Worm (Caenorhabditis elegans) whole organism, L3 larva: ENCODE data around the gene lin-15B.

ENCODE experiments used
- R02D3.7 ChIP-seq: fragments of 150-350 bp; optimal IDR thresholded peaks from 2 replicates; lab custom pipeline; 2014; ENCODE audit warnings: missing biosample characterization, missing genetic modification characterization
- ZK546.5 ChIP-seq: sonication (generic microtip); optimal IDR thresholded peaks from 2 replicates; lab custom pipeline; 2017; ENCODE audit warnings: missing biosample characterization, missing genetic modification characterization
- aly-2 ChIP-seq: fragments of 150-350 bp; optimal IDR thresholded peaks from 2 replicates; lab custom pipeline; 2014; ENCODE audit warnings: missing biosample characterization, missing genetic modification characterization
- ama-1 ChIP-seq: fragments of 150-350 bp; optimal IDR thresholded peaks from 2 replicates; lab custom pipeline; 2018
- ceh-16 ChIP-seq: sonication (generic microtip); optimal IDR thresholded peaks from 2 replicates; lab custom pipeline; 2017; ENCODE audit warnings: missing biosample characterization, missing genetic modification characterization
- ceh-28 ChIP-seq: fragments of 150-350 bp; optimal IDR thresholded peaks from 2 replicates; lab custom pipeline; 2014; ENCODE audit warnings: missing biosample characterization, missing genetic modification reagents, missing genetic modification characterization
- ceh-82 ChIP-seq: fragments of 150-350 bp; optimal IDR thresholded peaks from 2 replicates; lab custom pipeline; 2014; ENCODE audit warnings: missing biosample characterization, missing genetic modification characterization
- ceh-9 ChIP-seq: sonication (generic microtip); optimal IDR thresholded peaks from 2 replicates; lab custom pipeline; 2018; ENCODE audit warnings: missing biosample characterization, missing genetic modification characterization
- daf-12 ChIP-seq: fragments of 150-350 bp; optimal IDR thresholded peaks from 2 replicates; lab custom pipeline; 2014; ENCODE audit warnings: missing biosample characterization, missing genetic modification reagents, missing genetic modification characterization
- egl-27 ChIP-seq: sonication (generic microtip); optimal IDR thresholded peaks from 4 replicates; lab custom pipeline; 2017; ENCODE audit warnings: missing biosample characterization, missing genetic modification reagents, missing genetic modification characterization
- egl-5 ChIP-seq: fragments of 150-350 bp; optimal IDR thresholded peaks from 2 replicates; lab custom pipeline; 2017; ENCODE audit warnings: missing biosample characterization, missing genetic modification reagents, missing genetic modification characterization, inconsistent platforms
- elt-1 ChIP-seq: fragments of 150-350 bp; optimal IDR thresholded peaks from 2 replicates; lab custom pipeline; 2014; ENCODE audit warnings: missing biosample characterization, missing genetic modification characterization
- elt-2 ChIP-seq: sonication (generic microtip); optimal IDR thresholded peaks from 2 replicates; lab custom pipeline; 2016; ENCODE audit warnings: missing genetic modification reagents, mild to moderate bottlenecking, missing genetic modification characterization, missing compliant biosample characterization
- elt-3 ChIP-seq, 3 experiments: fragments of 150-350 bp in 1 of 3; sonication (generic microtip) in 2 of 3; optimal IDR thresholded peaks; 2 replicates in 2 of 3; 4 replicates in 1 of 3; lab custom pipeline; 2014 to 2017; ENCODE audit warnings: missing biosample characterization in 3 of 3, missing genetic modification characterization in 3 of 3
- eor-1 ChIP-seq, 2 experiments: fragments of 150-350 bp; optimal IDR thresholded peaks; 2 replicates each; lab custom pipeline; 2014 to 2018; ENCODE audit warnings: missing biosample characterization in 2 of 2, missing genetic modification characterization in 2 of 2
- fkh-10 ChIP-seq: sonication (generic microtip); optimal IDR thresholded peaks from 2 replicates; lab custom pipeline; 2017; ENCODE audit warnings: missing biosample characterization, missing genetic modification reagents, missing genetic modification characterization
- fkh-2 ChIP-seq: fragments of 150-350 bp; optimal IDR thresholded peaks from 2 replicates; lab custom pipeline; 2014; ENCODE audit warnings: missing biosample characterization, missing genetic modification reagents, missing genetic modification characterization
- fos-1 ChIP-seq: fragments of 150-350 bp; optimal IDR thresholded peaks from 2 replicates; lab custom pipeline; 2014; ENCODE audit warnings: missing biosample characterization, missing genetic modification characterization
- hmg-11 ChIP-seq: sonication (generic microtip); optimal IDR thresholded peaks from 2 replicates; lab custom pipeline; 2016; ENCODE audit warnings: missing genetic modification characterization, missing compliant biosample characterization
- jun-1 ChIP-seq: fragments of 150-350 bp; optimal IDR thresholded peaks from 2 replicates; lab custom pipeline; 2014; ENCODE audit warnings: missing biosample characterization, missing genetic modification reagents, missing genetic modification characterization
- lin-15B ChIP-seq: fragments of 150-350 bp; optimal IDR thresholded peaks from 2 replicates; lab custom pipeline; 2014; ENCODE audit warnings: missing biosample characterization, missing genetic modification characterization
- lin-39 ChIP-seq: fragments of 150-350 bp; optimal IDR thresholded peaks from 2 replicates; lab custom pipeline; 2018; ENCODE audit warnings: missing biosample characterization, missing genetic modification reagents, missing genetic modification characterization
- lsy-12 ChIP-seq: sonication (generic microtip); optimal IDR thresholded peaks from 2 replicates; lab custom pipeline; 2016; ENCODE audit warnings: mild to moderate bottlenecking, missing genetic modification characterization, missing compliant biosample characterization
- mdl-1 ChIP-seq: fragments of 150-350 bp; optimal IDR thresholded peaks from 2 replicates; lab custom pipeline; 2014; ENCODE audit warnings: missing biosample characterization, missing genetic modification characterization
- mml-1 ChIP-seq: fragments of 150-350 bp; sonication (generic microtip); optimal IDR thresholded peaks from 3 replicates; lab custom pipeline; 2014; ENCODE audit warnings: missing biosample characterization, missing genetic modification characterization
- nfya-1 ChIP-seq: sonication (generic microtip); optimal IDR thresholded peaks from 2 replicates; lab custom pipeline; 2017; ENCODE audit warnings: missing genetic modification characterization, mild to moderate bottlenecking, missing compliant biosample characterization, antibody characterized with exemption, moderate library complexity; ENCODE audit not compliant: insufficient read depth
- nhr-11 ChIP-seq: fragments of 150-350 bp; optimal IDR thresholded peaks from 2 replicates; lab custom pipeline; 2014; ENCODE audit warnings: missing biosample characterization, missing genetic modification characterization
- nhr-12 ChIP-seq: fragments of 150-350 bp; optimal IDR thresholded peaks from 2 replicates; lab custom pipeline; 2014; ENCODE audit warnings: missing biosample characterization, missing genetic modification characterization
- nhr-23 ChIP-seq: fragments of 150-350 bp; optimal IDR thresholded peaks from 2 replicates; lab custom pipeline; 2014; ENCODE audit warnings: missing biosample characterization, missing genetic modification reagents, missing genetic modification characterization
- nhr-237 ChIP-seq: fragments of 150-350 bp; optimal IDR thresholded peaks from 2 replicates; lab custom pipeline; 2014; ENCODE audit warnings: missing biosample characterization, missing genetic modification characterization
- nhr-25 ChIP-seq: sonication (generic microtip); optimal IDR thresholded peaks from 2 replicates; lab custom pipeline; 2017; ENCODE audit warnings: missing biosample characterization, missing genetic modification characterization
- nhr-28 ChIP-seq: fragments of 150-350 bp; optimal IDR thresholded peaks from 2 replicates; lab custom pipeline; 2014; ENCODE audit warnings: missing biosample characterization, missing genetic modification characterization
- nhr-43 ChIP-seq: sonication (generic microtip); optimal IDR thresholded peaks from 2 replicates; lab custom pipeline; 2016; ENCODE audit warnings: mild to moderate bottlenecking, missing genetic modification characterization, missing compliant biosample characterization; ENCODE audit not compliant: poor library complexity, severe bottlenecking
- nhr-67 ChIP-seq: fragments of 150-350 bp; optimal IDR thresholded peaks from 2 replicates; lab custom pipeline; 2014; ENCODE audit warnings: missing biosample characterization, missing genetic modification characterization
- nhr-76 ChIP-seq: fragments of 150-350 bp; sonication (generic microtip); optimal IDR thresholded peaks from 5 replicates; lab custom pipeline; 2014; ENCODE audit warnings: missing biosample characterization, missing genetic modification characterization
- nhr-77 ChIP-seq: fragments of 150-350 bp; optimal IDR thresholded peaks from 2 replicates; lab custom pipeline; 2014; ENCODE audit warnings: missing biosample characterization, missing genetic modification characterization
- pha-4 ChIP-seq: fragments of 150-350 bp; optimal IDR thresholded peaks from 2 replicates; lab custom pipeline; 2014; ENCODE audit warnings: missing biosample characterization, missing genetic modification reagents, missing genetic modification characterization
- pqm-1 ChIP-seq: fragments of 150-350 bp; optimal IDR thresholded peaks from 2 replicates; lab custom pipeline; 2017; ENCODE audit warnings: missing biosample characterization, missing genetic modification characterization, inconsistent platforms
- sea-2 ChIP-seq: fragments of 150-350 bp; sonication (generic microtip); optimal IDR thresholded peaks from 4 replicates; lab custom pipeline; 2014; ENCODE audit warnings: missing biosample characterization, missing genetic modification reagents, missing genetic modification characterization
- skn-1 ChIP-seq: fragments of 150-350 bp; optimal IDR thresholded peaks from 2 replicates; lab custom pipeline; 2014; ENCODE audit warnings: missing biosample characterization, missing genetic modification characterization
- snpc-4 ChIP-seq: fragments of 150-350 bp; optimal IDR thresholded peaks from 2 replicates; lab custom pipeline; 2014; ENCODE audit warnings: missing biosample characterization, missing genetic modification characterization
- tbx-2 ChIP-seq: sonication (generic microtip); optimal IDR thresholded peaks from 2 replicates; lab custom pipeline; 2016; ENCODE audit warnings: mild to moderate bottlenecking, missing genetic modification characterization, missing compliant biosample characterization
- unc-39 ChIP-seq: sonication (generic microtip); optimal IDR thresholded peaks from 4 replicates; lab custom pipeline; 2017; ENCODE audit warnings: missing biosample characterization, missing genetic modification characterization
- unc-62 ChIP-seq: fragments of 150-350 bp; sonication (generic microtip); optimal IDR thresholded peaks from 4 replicates; lab custom pipeline; 2014; ENCODE audit warnings: missing biosample characterization, missing genetic modification reagents, missing genetic modification characterization
- zag-1 ChIP-seq: fragments of 150-350 bp; optimal IDR thresholded peaks from 2 replicates; lab custom pipeline; 2014; ENCODE audit warnings: missing biosample characterization, missing genetic modification characterization
- ztf-11 ChIP-seq: fragments of 150-350 bp; optimal IDR thresholded peaks from 2 replicates; lab custom pipeline; 2014; ENCODE audit warnings: missing biosample characterization, missing genetic modification characterization
- ztf-4 ChIP-seq: fragments of 150-350 bp; optimal IDR thresholded peaks from 2 replicates; lab custom pipeline; 2014; ENCODE audit warnings: missing biosample characterization, missing genetic modification characterization

Gene lin-15B

DNA sequence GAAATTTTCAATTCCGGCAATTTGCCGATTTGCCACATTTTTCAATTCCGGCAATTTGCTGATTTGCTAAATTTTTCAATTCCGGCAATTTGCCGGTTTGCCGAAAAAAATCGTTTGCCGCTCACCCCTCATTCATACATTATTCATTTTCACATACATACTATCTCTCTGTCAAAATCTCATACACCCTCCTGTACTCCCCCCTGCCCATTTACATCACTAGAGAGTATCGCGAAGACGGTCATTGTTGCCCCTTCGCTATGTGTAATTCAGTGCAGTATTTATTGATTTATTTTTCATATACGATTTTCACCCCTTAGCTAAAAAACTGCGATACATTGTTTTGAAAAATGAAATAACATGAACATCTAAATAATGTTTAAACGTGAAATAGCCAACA, 10.5 kb downstream of the lin-15B start (continued):
- TF ChIP-seq ztf-11 (no peak), pqm-1 (tag; lab: Kevin White, UChicago) (peak; percentile 47)

DNA sequence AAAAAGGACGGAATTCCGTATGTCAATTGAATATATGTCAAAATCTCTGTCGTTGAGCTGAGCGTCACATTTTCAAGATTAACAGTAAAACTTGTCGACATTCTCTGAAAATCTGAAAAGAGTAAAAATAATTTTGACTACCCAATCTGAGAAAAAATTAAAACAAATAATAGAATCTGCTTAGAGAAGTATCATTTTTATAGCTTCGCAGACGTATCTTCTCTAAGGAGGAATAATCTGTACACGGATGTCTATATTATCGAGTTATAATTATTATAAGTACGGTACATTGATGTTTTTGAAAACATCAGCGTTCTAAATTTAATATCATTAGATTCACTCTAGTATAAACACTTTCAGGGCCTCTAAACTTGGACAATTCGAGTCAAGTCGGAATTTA, 14.6 kb downstream of the lin-15B start, which contains the start of gene srg-64:
srg-64 (minus strand) TSS at position 101 of the 400 bp plus-strand sequence.
- TF ChIP-seq ceh-16 (tag; lab: Kevin White, UChicago) = no peak
- TF ChIP-seq lin-39 = no peak
- no peak for TF ChIP-seq eor-1 (tag; optimal IDR thresholded peaks at IDR 0.05; lab: Kevin White, UChicago)
- no peak for TF ChIP-seq nhr-25 (tag; lab: Kevin White, UChicago)
- TF ChIP-seq elt-3 (tag; optimal IDR thresholded peaks at IDR 0.05; lab: Kevin White, UChicago) = no peak
- no peak for TF ChIP-seq R02D3.7 (tag; lab: Kevin White, UChicago)
- no peak for TF ChIP-seq nhr-28 (tag; lab: Kevin White, UChicago)
- no peak for TF ChIP-seq jun-1 (tag; lab: Kevin White, UChicago)
- no peak for TF ChIP-seq lsy-12 (tag; lab: Kevin White, UChicago)
- TF ChIP-seq unc-62 (GFP tag; lab: Kevin White, UChicago) = no peak
- no peak for TF ChIP-seq snpc-4 (tag; lab: Kevin White, UChicago)
- no peak for TF ChIP-seq nfya-1 (tag; lab: Kevin White, UChicago)
- TF ChIP-seq zag-1 = no peak
- TF ChIP-seq fkh-10 (GFP tag; lab: Kevin White, UChicago) = no peak

DNA sequence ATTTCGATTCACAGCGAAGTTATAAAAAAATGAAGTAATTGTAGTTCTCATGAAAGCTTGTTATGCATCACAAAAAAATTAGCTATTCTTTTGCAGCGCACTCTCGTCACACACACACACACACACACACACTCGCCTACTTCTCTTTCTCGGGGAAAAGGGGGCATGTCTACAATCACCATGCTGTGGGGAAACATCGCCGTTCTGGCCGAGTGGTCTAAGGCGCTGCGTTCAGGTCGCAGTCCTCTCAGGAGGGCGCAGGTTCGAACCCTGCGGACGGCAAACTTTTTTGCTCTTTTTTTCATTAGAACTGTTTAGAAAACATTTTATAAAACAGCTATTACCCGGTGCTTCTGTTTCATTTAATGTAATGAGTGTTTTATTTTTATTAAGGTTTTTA, 15.9 kb downstream of the lin-15B start:
- TF ChIP-seq pha-4 (tag; lab: Kevin White, UChicago) (peak; percentile 47), ZK546.5 (tag; lab: Kevin White, UChicago) (no peak), nhr-23 (tag; lab: Kevin White, UChicago) (peak; percentile 29), ceh-82 (peak; percentile 67), elt-2 (tag; lab: Kevin White, UChicago) (peak; percentile 48), unc-39 (no peak), mdl-1 (tag; lab: Kevin White, UChicago) (no peak), ceh-9 (tag; lab: Kevin White, UChicago) (no peak), egl-27 (tag; lab: Kevin White, UChicago) (no peak), nhr-76 (tag; lab: Kevin White, UChicago) (no peak), ceh-16 (tag; lab: Kevin White, UChicago) (no peak), ztf-4 (tag; lab: Kevin White, UChicago) (no peak), ama-1 (no peak), nhr-28 (tag; lab: Kevin White, UChicago) (no peak), unc-62 (GFP tag; lab: Kevin White, UChicago) (no peak), lin-15B (tag; lab: Kevin White, UChicago) (peak; percentile 93), nhr-67 (tag; lab: Kevin White, UChicago) (no peak), egl-5 (no peak), aly-2 (tag; lab: Kevin White, UChicago) (no peak), ceh-28 (peak; percentile 30), elt-3 (tag; optimal IDR thresholded peaks at IDR 0.05; lab: Kevin White, UChicago) (no peak), R02D3.7 (tag; lab: Kevin White, UChicago) (peak; percentile 28), zag-1 (no peak), ztf-11 (no peak), snpc-4 (tag; lab: Kevin White, UChicago) (peak; percentile 41), nhr-12 (tag; lab: Kevin White, UChicago) (no peak), nhr-25 (tag; lab: Kevin White, UChicago) (peak; percentile 15), jun-1 (tag; lab: Kevin White, UChicago) (peak; percentile 40), hmg-11 (tag; lab: Kevin White, UChicago) (peak; percentile 94), lin-39 (peak; percentile 55), lsy-12 (tag; lab: Kevin White, UChicago) (peak; percentile 20), fkh-10 (GFP tag; lab: Kevin White, UChicago) (no peak), pqm-1 (tag; lab: Kevin White, UChicago) (peak; percentile 50), nhr-237 (tag; lab: Kevin White, UChicago) (no peak), eor-1 (tag; optimal IDR thresholded peaks at IDR 0.05; lab: Kevin White, UChicago) (no peak), daf-12 (tag; lab: Kevin White, UChicago) (no peak), mml-1 (tag; lab: Kevin White, UChicago) (no peak), nhr-43 (tag; lab: Kevin White, UChicago) (peak; percentile 46), skn-1 (tag; lab: Kevin White, UChicago) (peak; percentile 20), sea-2 (GFP tag; lab: Kevin White, UChicago) (no peak), nhr-77 (no peak), nhr-11 (tag; lab: Kevin White, UChicago) (no peak), tbx-2 (tag; lab: Kevin White, UChicago) (peak; percentile 44), fos-1 (tag; lab: Kevin White, UChicago) (no peak), fkh-2 (tag; lab: Kevin White, UChicago) (no peak), elt-1 (tag; lab: Kevin White, UChicago) (no peak), nfya-1 (tag; lab: Kevin White, UChicago) (peak; percentile 45)
